Fruit fly (Drosophila melanogaster): Measurements from ENCODE around the gene CG6576.

dm6 chr3L:8725252-8725651, 30.5 kb upstream of the CG6576 start:
- TF ChIP-seq psq (optimal IDR thresholded peaks at IDR 0.05) (no peak), Dll (optimal IDR thresholded peaks at IDR 0.05) (no peak), usp (GFP tag; optimal IDR thresholded peaks at IDR 0.05) (no peak)
